Worm (Caenorhabditis elegans) whole organism, young adult: ENCODE measurements around the gene R11D1.10.

ENCODE experiments used
- D2030.7 ChIP-seq: fragments of 200-800 bp; sonication (Bioruptor generic); IDR thresholded peaks from 2 replicates; pipeline ENCODE4 v1.3.6; 2022; ENCODE audit warnings: missing genetic modification reagents, missing genetic modification characterization, missing compliant biosample characterization
- F23B12.7 ChIP-seq: sonication (generic microtip); optimal IDR thresholded peaks from 2 replicates; lab custom pipeline; 2017; ENCODE audit warnings: missing genetic modification characterization, mild to moderate bottlenecking, missing compliant biosample characterization, antibody characterized with exemption, moderate library complexity; ENCODE audit not compliant: insufficient read depth
- F33H1.4 ChIP-seq: fragments of 200-800 bp; sonication (Bioruptor generic); IDR thresholded peaks from 2 replicates; pipeline ENCODE4 v1.3.6; 2022; ENCODE audit warnings: missing genetic modification reagents, missing genetic modification characterization, missing compliant biosample characterization
- F55B11.4 ChIP-seq: sonication (generic microtip); optimal IDR thresholded peaks from 2 replicates; lab custom pipeline; 2016; ENCODE audit warnings: missing compliant biosample characterization, missing genetic modification characterization, borderline replicate concordance; ENCODE audit not compliant: insufficient read depth
- F57A8.1 ChIP-seq: fragments of 200-800 bp; sonication (Bioruptor generic); optimal IDR thresholded peaks from 2 replicates; lab custom pipeline; 2018; ENCODE audit warnings: mild to moderate bottlenecking, missing genetic modification characterization, moderate library complexity, missing compliant biosample characterization
- F57C9.4 ChIP-seq: sonication (generic microtip); optimal IDR thresholded peaks from 2 replicates; lab custom pipeline; 2017; ENCODE audit warnings: mild to moderate bottlenecking, missing genetic modification characterization, missing compliant biosample characterization
- K11D2.4 ChIP-seq: fragments of 200-800 bp; sonication (Bioruptor generic); IDR thresholded peaks from 2 replicates; pipeline ENCODE4 v1.3.6; 2022; ENCODE audit warnings: missing genetic modification reagents, missing genetic modification characterization, missing compliant biosample characterization
- Y56A3A.18 ChIP-seq: fragments of 200-800 bp; sonication (Bioruptor generic); IDR thresholded peaks from 2 replicates; pipeline ENCODE4 v1.3.6; 2022; ENCODE audit warnings: missing genetic modification reagents, missing genetic modification characterization, missing compliant biosample characterization
- ZK185.1 ChIP-seq: sonication (generic microtip); optimal IDR thresholded peaks from 2 replicates; lab custom pipeline; 2016; ENCODE audit warnings: mild to moderate bottlenecking, missing genetic modification characterization, missing compliant biosample characterization; ENCODE audit not compliant: poor library complexity, severe bottlenecking
- attf-3 ChIP-seq: fragments of 200-800 bp; sonication (Bioruptor generic); conservative IDR thresholded peaks from 2 replicates; pipeline ENCODE4 v1.3.6; 2022; ENCODE audit warnings: missing genetic modification reagents, missing genetic modification characterization, missing compliant biosample characterization
- attf-5 ChIP-seq: fragments of 200-800 bp; sonication (Bioruptor generic); optimal IDR thresholded peaks from 2 replicates; lab custom pipeline; 2018; ENCODE audit warnings: mild to moderate bottlenecking, missing genetic modification characterization, missing compliant biosample characterization
- ccch-3 ChIP-seq: fragments of 200-800 bp; sonication (Bioruptor generic); optimal IDR thresholded peaks from 2 replicates; lab custom pipeline; 2018; ENCODE audit warnings: mild to moderate bottlenecking, missing genetic modification characterization, missing compliant biosample characterization
- cebp-1 ChIP-seq, 2 experiments: fragments of 200-800 bp in 1 of 2; sonication (Bioruptor generic) in 1 of 2; sonication (generic microtip) in 1 of 2; IDR thresholded peaks in 1 of 2; optimal IDR thresholded peaks in 1 of 2; 2 replicates each; pipeline versions ENCODE4 v1.3.6 to Lab custom; 2017 to 2022; ENCODE audit warnings: missing compliant biosample characterization in 2 of 2, missing genetic modification characterization in 2 of 2, mild to moderate bottlenecking in 1 of 2, missing genetic modification reagents in 1 of 2, moderate library complexity in 1 of 2
- ceh-27 ChIP-seq: fragments of 200-800 bp; sonication (Bioruptor generic); optimal IDR thresholded peaks from 2 replicates; lab custom pipeline; 2018; ENCODE audit warnings: mild to moderate bottlenecking, missing genetic modification characterization, moderate library complexity, missing compliant biosample characterization
- ceh-40 ChIP-seq: fragments of 200-800 bp; sonication (Bioruptor generic); IDR thresholded peaks from 2 replicates; pipeline ENCODE4 v1.3.6; 2022; ENCODE audit warnings: missing genetic modification characterization, missing compliant biosample characterization
- ceh-58 ChIP-seq: fragments of 200-800 bp; sonication (Bioruptor generic); IDR thresholded peaks from 2 replicates; pipeline ENCODE4 v1.3.6; 2022; ENCODE audit warnings: missing genetic modification characterization, missing compliant biosample characterization
- ceh-91 ChIP-seq: fragments of 200-800 bp; sonication (Bioruptor generic); IDR thresholded peaks from 2 replicates; pipeline ENCODE4 v1.3.6; 2022; ENCODE audit warnings: missing genetic modification reagents, missing genetic modification characterization, missing compliant biosample characterization
- chd-7 ChIP-seq: sonication (generic microtip); optimal IDR thresholded peaks from 2 replicates; lab custom pipeline; 2016; ENCODE audit warnings: mild to moderate bottlenecking, missing genetic modification characterization, moderate library complexity, missing compliant biosample characterization
- dox-1 ChIP-seq: fragments of 200-800 bp; sonication (Bioruptor generic); IDR thresholded peaks from 2 replicates; pipeline ENCODE4 v1.3.6; 2022; ENCODE audit warnings: missing genetic modification reagents, missing genetic modification characterization, missing compliant biosample characterization
- dpl-1 ChIP-seq: fragments of 150-350 bp; optimal IDR thresholded peaks from 2 replicates; lab custom pipeline; 2014; ENCODE audit warnings: missing biosample characterization, missing genetic modification reagents, missing genetic modification characterization
- efl-1 ChIP-seq: fragments of 150-350 bp; optimal IDR thresholded peaks from 2 replicates; lab custom pipeline; 2014; ENCODE audit warnings: missing biosample characterization, missing genetic modification reagents, missing genetic modification characterization
- egl-18 ChIP-seq: fragments of 200-800 bp; sonication (Bioruptor generic); IDR thresholded peaks from 2 replicates; pipeline ENCODE4 v1.3.6; 2022; ENCODE audit warnings: missing genetic modification reagents, missing genetic modification characterization, missing compliant biosample characterization
- gei-17 ChIP-seq: fragments of 200-800 bp; sonication (Bioruptor generic); optimal IDR thresholded peaks from 2 replicates; lab custom pipeline; 2018; ENCODE audit warnings: mild to moderate bottlenecking, missing genetic modification characterization, missing compliant biosample characterization
- hmg-20 ChIP-seq: fragments of 200-800 bp; sonication (Bioruptor generic); IDR thresholded peaks from 2 replicates; pipeline ENCODE4 v1.3.6; 2022; ENCODE audit warnings: missing genetic modification reagents, missing genetic modification characterization, missing compliant biosample characterization
- lin-26 ChIP-seq: fragments of 200-800 bp; sonication (Bioruptor generic); IDR thresholded peaks from 2 replicates; pipeline ENCODE4 v1.3.6; 2022; ENCODE audit warnings: missing genetic modification reagents, missing genetic modification characterization, missing compliant biosample characterization
- lin-35 ChIP-seq, 3 experiments: fragments of 150-350 bp in 2 of 3; sonication (generic microtip) in 1 of 3; optimal IDR thresholded peaks; 2 replicates each; lab custom pipeline; 2014 to 2018; ENCODE audit warnings: missing biosample characterization in 3 of 3, missing genetic modification characterization in 3 of 3, missing genetic modification reagents in 3 of 3
- lin-40 ChIP-seq: sonication (generic microtip); optimal IDR thresholded peaks from 2 replicates; lab custom pipeline; 2016; ENCODE audit warnings: missing genetic modification characterization, mild to moderate bottlenecking, missing compliant biosample characterization, missing genotype, missing genetic modification reagents
- lin-54 ChIP-seq: fragments of 200-800 bp; sonication (Bioruptor generic); optimal IDR thresholded peaks from 2 replicates; lab custom pipeline; 2018; ENCODE audit warnings: mild to moderate bottlenecking, missing genetic modification characterization, missing compliant biosample characterization
- lsl-1 ChIP-seq: fragments of 200-800 bp; sonication (Bioruptor generic); optimal IDR thresholded peaks from 2 replicates; lab custom pipeline; 2018; ENCODE audit warnings: mild to moderate bottlenecking, missing genetic modification characterization, moderate library complexity, missing compliant biosample characterization
- madf-6 ChIP-seq: fragments of 200-800 bp; sonication (Bioruptor generic); IDR thresholded peaks from 2 replicates; pipeline ENCODE4 v1.3.6; 2022; ENCODE audit warnings: missing genetic modification reagents, missing genetic modification characterization, missing compliant biosample characterization
- madf-8 ChIP-seq: fragments of 200-800 bp; sonication (Bioruptor generic); conservative IDR thresholded peaks from 2 replicates; pipeline ENCODE4 v1.3.6; 2022; ENCODE audit warnings: missing genetic modification reagents, missing genetic modification characterization, missing compliant biosample characterization
- mes-4 ChIP-seq: sonication (generic microtip); optimal IDR thresholded peaks from 2 replicates; lab custom pipeline; 2016; ENCODE audit warnings: missing genotype, missing genetic modification characterization, missing compliant biosample characterization
- snpc-1.1 ChIP-seq: sonication (generic microtip); optimal IDR thresholded peaks from 2 replicates; lab custom pipeline; 2017; ENCODE audit warnings: missing genetic modification characterization, mild to moderate bottlenecking, missing compliant biosample characterization, antibody characterized with exemption, moderate library complexity, missing genotype, missing genetic modification reagents; ENCODE audit not compliant: insufficient read depth
- snpc-1.3 ChIP-seq: sonication (generic microtip); optimal IDR thresholded peaks from 2 replicates; lab custom pipeline; 2017; ENCODE audit warnings: missing genetic modification characterization, mild to moderate bottlenecking, missing compliant biosample characterization, antibody characterized with exemption, moderate library complexity, missing genotype, missing genetic modification reagents; ENCODE audit not compliant: insufficient read depth
- snpc-3.4 ChIP-seq: sonication (generic microtip); optimal IDR thresholded peaks from 2 replicates; lab custom pipeline; 2017; ENCODE audit warnings: missing genetic modification characterization, mild to moderate bottlenecking, missing compliant biosample characterization, antibody characterized with exemption, moderate library complexity, missing genotype, missing genetic modification reagents
- snpc-4 ChIP-seq, 5 experiments: fragments of 150-350 bp in 1 of 5; sonication (generic microtip) in 4 of 5; optimal IDR thresholded peaks; 2 replicates each; lab custom pipeline; 2014 to 2018; ENCODE audit warnings: missing genetic modification characterization in 5 of 5, missing biosample characterization in 3 of 5, antibody characterized with exemption in 2 of 5, mild to moderate bottlenecking in 2 of 5, missing compliant biosample characterization in 2 of 5, missing genotype in 2 of 5, moderate library complexity in 2 of 5, missing genetic modification reagents in 1 of 5
- somi-1 ChIP-seq: fragments of 200-800 bp; sonication (Bioruptor generic); optimal IDR thresholded peaks from 2 replicates; lab custom pipeline; 2018; ENCODE audit warnings: mild to moderate bottlenecking, missing genetic modification characterization, missing compliant biosample characterization
- tbp1 ChIP-seq: fragments of 200-800 bp; sonication (Bioruptor generic); optimal IDR thresholded peaks from 2 replicates; lab custom pipeline; 2018; ENCODE audit warnings: mild to moderate bottlenecking, missing genetic modification characterization, missing compliant biosample characterization
- xnd-1 ChIP-seq: sonication (generic microtip); optimal IDR thresholded peaks from 2 replicates; lab custom pipeline; 2016; ENCODE audit warnings: missing genotype, missing genetic modification reagents, missing genetic modification characterization, missing compliant biosample characterization
- zfh-2 ChIP-seq: fragments of 200-800 bp; sonication (Bioruptor generic); conservative IDR thresholded peaks from 2 replicates; pipeline ENCODE4 v1.3.6; 2022; ENCODE audit warnings: missing genetic modification reagents, missing genetic modification characterization, missing compliant biosample characterization
- ztf-22 ChIP-seq: fragments of 200-800 bp; sonication (Bioruptor generic); optimal IDR thresholded peaks from 2 replicates; lab custom pipeline; 2018; ENCODE audit warnings: mild to moderate bottlenecking, missing genetic modification characterization, moderate library complexity, missing compliant biosample characterization

R11D1.10 gene

DNA sequence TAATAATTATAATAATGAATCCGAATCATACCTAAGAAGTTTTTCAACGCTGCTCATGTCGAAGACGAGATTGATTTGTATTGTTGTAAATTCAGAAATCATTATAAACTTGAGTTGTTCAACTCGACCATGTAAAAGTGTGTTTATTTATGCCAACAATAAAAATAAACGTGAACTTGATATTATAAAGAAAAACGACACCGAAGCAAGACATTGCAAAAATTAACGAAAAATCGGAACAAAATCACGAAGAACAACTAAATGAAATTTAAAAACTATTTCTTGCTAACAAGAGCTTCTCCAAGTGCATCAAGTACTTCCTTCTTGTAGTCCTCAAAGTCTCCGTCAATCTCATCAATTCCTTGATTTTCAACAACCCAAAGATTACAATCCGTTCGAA is 31.6 kb downstream of the R11D1.10 start, which contains the start of gene F18E2.15:
F18E2.15 (minus strand) TSS at position 101 of the 400 bp plus-strand sequence.
- TF ChIP-seq F57A8.1 = no peak
- no peak for TF ChIP-seq ceh-27 (GFP tag; lab: Kevin White, UChicago)
- TF ChIP-seq F57C9.4 (tag; lab: Kevin White, UChicago) = no peak
- no peak for TF ChIP-seq lin-26 (GFP tag; lab: Robert Waterston, UW)
- no peak for TF ChIP-seq somi-1 (GFP tag; lab: Kevin White, UChicago)
- no peak for TF ChIP-seq attf-5
- no peak for TF ChIP-seq ztf-22 (GFP tag; lab: Kevin White, UChicago)
- TF ChIP-seq F55B11.4 (tag; lab: Kevin White, UChicago) = no peak
- no peak for TF ChIP-seq gei-17 (GFP tag; lab: Kevin White, UChicago)
- TF ChIP-seq lsl-1 (GFP tag; lab: Kevin White, UChicago) = no peak
- TF ChIP-seq ceh-40 = no peak
- TF ChIP-seq ceh-58 = no peak
- no peak for TF ChIP-seq lin-40 (tag; lab: Kevin White, UChicago)
- TF ChIP-seq Y56A3A.18 (GFP tag; lab: Robert Waterston, UW) = no peak

- TF ChIP-seq tbp1 (GFP tag; lab: Kevin White, UChicago) = peak; percentile 15
- TF ChIP-seq chd-7 (tag; lab: Kevin White, UChicago) = no peak
- TF ChIP-seq xnd-1 = peak; percentile 10
- TF ChIP-seq ceh-91 = peak; percentile 61
- TF ChIP-seq snpc-1.1 (tag; lab: Kevin White, UChicago) = peak; percentile 39
- 0 out of 2 replicates have a peak, but pooled peaks have one; percentile 35 for TF ChIP-seq D2030.7
- no peak for TF ChIP-seq mes-4
- no peak for TF ChIP-seq K11D2.4 (GFP tag; lab: Robert Waterston, UW)
- no peak for TF ChIP-seq snpc-4 (GFP tag; optimal IDR thresholded peaks at IDR 0.05; lab: Kevin White, UChicago)
- TF ChIP-seq snpc-4 (tag; optimal IDR thresholded peaks at IDR 0.05; lab: Kevin White, UChicago) = peak in 1 of 4 experiments; percentile 43
- TF ChIP-seq dox-1 = 0 out of 2 replicates have a peak, but pooled peaks have one; percentile 14
- TF ChIP-seq zfh-2 (GFP tag; lab: Robert Waterston, UW) = no peak
- peak; percentile 81; the same call in 1 of the 2 replicates for TF ChIP-seq madf-6 (GFP tag; lab: Robert Waterston, UW)
- TF ChIP-seq cebp-1 (GFP tag; IDR thresholded peaks at IDR 0.05; lab: Robert Waterston, UW) = no peak
- peak; percentile 80 for TF ChIP-seq cebp-1 (tag; optimal IDR thresholded peaks at IDR 0.05; lab: Kevin White, UChicago)
- peak; percentile 64 for TF ChIP-seq attf-3 (GFP tag; lab: Robert Waterston, UW)
- peak; percentile 48 for TF ChIP-seq F33H1.4 (GFP tag; lab: Robert Waterston, UW)
- no peak for TF ChIP-seq somi-1 (GFP tag; lab: Kevin White, UChicago)
- no peak for TF ChIP-seq lin-35 (GFP tag; optimal IDR thresholded peaks at IDR 0.05; lab: Kevin White, UChicago)
- TF ChIP-seq egl-18 (GFP tag; lab: Robert Waterston, UW) = no peak
- peak; percentile 25 for TF ChIP-seq F23B12.7 (tag; lab: Kevin White, UChicago)
- TF ChIP-seq snpc-3.4 = peak; percentile 42
- no peak for TF ChIP-seq ccch-3 (GFP tag; lab: Kevin White, UChicago)
- peak; percentile 77 for TF ChIP-seq lsl-1 (GFP tag; lab: Kevin White, UChicago)
- TF ChIP-seq ZK185.1 (tag; lab: Kevin White, UChicago) = no peak
- peak; percentile 91 for TF ChIP-seq efl-1 (GFP tag; lab: Kevin White, UChicago)
- TF ChIP-seq snpc-1.3 (tag; lab: Kevin White, UChicago) = peak; percentile 71
- peak; percentile 60 for TF ChIP-seq madf-8
- TF ChIP-seq hmg-20 (GFP tag; lab: Robert Waterston, UW) = no peak
- TF ChIP-seq lin-54 (GFP tag; lab: Kevin White, UChicago) = peak; percentile 35
- peak; percentile 51 for TF ChIP-seq dpl-1 (GFP tag; lab: Kevin White, UChicago)
Measured at ce11 chrV:12763291-12763995, 34.1 kb downstream of the R11D1.10 start, which contains the start of the genes abcf-1 and scc-3. Gene abcf-1, minus strand, starts transcription at chrV:12763375. Gene scc-3, plus strand, starts transcription at chrV:12763945.
